Worm (Caenorhabditis elegans) whole organism, early embryonic: ENCODE measurements around the gene F55G7.4.

Experiments
- B0310.2 ChIP-seq: sonication (generic microtip); optimal IDR thresholded peaks from 2 replicates; lab custom pipeline; 2016; ENCODE audit warnings: mild to moderate bottlenecking, missing genetic modification characterization, missing compliant biosample characterization
- F13C5.2 ChIP-seq: sonication (generic microtip); optimal IDR thresholded peaks from 2 replicates; lab custom pipeline; 2017; ENCODE audit warnings: mild to moderate bottlenecking, missing genetic modification characterization, inconsistent platforms, missing compliant biosample characterization
- aly-1 ChIP-seq: sonication (generic microtip); optimal IDR thresholded peaks from 2 replicates; lab custom pipeline; 2016; ENCODE audit warnings: missing genetic modification characterization, missing compliant biosample characterization
- ama-1 ChIP-seq: fragments of 150-350 bp; optimal IDR thresholded peaks from 2 replicates; lab custom pipeline; 2014
- ceh-13 ChIP-seq: fragments of 200-800 bp; sonication (Bioruptor generic); optimal IDR thresholded peaks from 2 replicates; lab custom pipeline; 2018; ENCODE audit warnings: mild to moderate bottlenecking, missing genetic modification characterization, missing compliant biosample characterization
- ceh-36 ChIP-seq: sonication (generic microtip); optimal IDR thresholded peaks from 2 replicates; lab custom pipeline; 2016; ENCODE audit warnings: missing genetic modification characterization, inconsistent platforms, missing compliant biosample characterization
- ets-7 ChIP-seq: sonication (generic microtip); optimal IDR thresholded peaks from 2 replicates; lab custom pipeline; 2016; ENCODE audit warnings: missing genotype, missing genetic modification characterization, missing compliant biosample characterization
- flt-1 ChIP-seq: fragments of 200-800 bp; sonication (Bioruptor generic); IDR thresholded peaks from 2 replicates; pipeline ENCODE4 v1.3.6; 2022; ENCODE audit warnings: missing genetic modification characterization, missing compliant biosample characterization
- hmbx-1 ChIP-seq: sonication (generic microtip); optimal IDR thresholded peaks from 2 replicates; lab custom pipeline; 2016; ENCODE audit warnings: mild to moderate bottlenecking, missing genetic modification characterization, missing compliant biosample characterization
- hmg-4 ChIP-seq: fragments of 200-800 bp; sonication (Bioruptor generic); optimal IDR thresholded peaks from 2 replicates; lab custom pipeline; 2018; ENCODE audit warnings: mild to moderate bottlenecking, missing genetic modification characterization, missing compliant biosample characterization
- hnd-1 ChIP-seq: sonication (generic microtip); optimal IDR thresholded peaks from 2 replicates; lab custom pipeline; 2016; ENCODE audit warnings: missing genetic modification characterization, missing compliant biosample characterization
- pes-1 ChIP-seq: fragments of 200-800 bp; sonication (Bioruptor generic); IDR thresholded peaks from 2 replicates; pipeline ENCODE4 v1.3.6; 2022; ENCODE audit warnings: missing genetic modification reagents, missing genetic modification characterization, missing compliant biosample characterization
- scrt-1 ChIP-seq: fragments of 200-800 bp; sonication (Bioruptor generic); IDR thresholded peaks from 2 replicates; pipeline ENCODE4 v1.3.6; 2022; ENCODE audit warnings: missing genetic modification characterization, missing compliant biosample characterization
- sea-1 ChIP-seq: fragments of 200-800 bp; sonication (Bioruptor generic); conservative IDR thresholded peaks from 2 replicates; pipeline ENCODE4 v1.3.6; 2022; ENCODE audit warnings: missing genetic modification characterization, missing compliant biosample characterization
- tbx-11 ChIP-seq: fragments of 200-800 bp; sonication (Bioruptor generic); IDR thresholded peaks from 2 replicates; pipeline ENCODE4 v1.3.6; 2022; ENCODE audit warnings: missing genetic modification characterization, missing compliant biosample characterization
- tbx-37 ChIP-seq: fragments of 200-800 bp; sonication (Bioruptor generic); conservative IDR thresholded peaks from 2 replicates; pipeline ENCODE4 v1.3.6; 2022; ENCODE audit warnings: missing genetic modification reagents, missing genetic modification characterization, missing compliant biosample characterization
- tra-4 ChIP-seq: sonication (generic microtip); optimal IDR thresholded peaks from 2 replicates; lab custom pipeline; 2017; ENCODE audit warnings: missing genetic modification characterization, missing compliant biosample characterization

Gene F55G7.4

ce11 chrX:11916705-11917104, 11.0 kb upstream of the F55G7.4 start, which contains the start of gene Y62H9A.13:
TSS of gene Y62H9A.13 (plus strand) at chrX:11917005.
- TF ChIP-seq flt-1 (GFP tag; lab: Robert Waterston, UW), result no peak
- TF ChIP-seq F13C5.2, result no peak
- no peak for TF ChIP-seq tbx-37
- TF ChIP-seq pes-1 (GFP tag; lab: Robert Waterston, UW), result no peak
- no peak for TF ChIP-seq scrt-1 (GFP tag; lab: Robert Waterston, UW)
- no peak for TF ChIP-seq tbx-11
- TF ChIP-seq ceh-13 (GFP tag; lab: Kevin White, UChicago), result no peak
- TF ChIP-seq ets-7 (tag; lab: Kevin White, UChicago), result no peak
- TF ChIP-seq aly-1, result no peak
- TF ChIP-seq hmbx-1 (tag; lab: Kevin White, UChicago), result no peak
- TF ChIP-seq ama-1 (lab: Kevin White, UChicago), result no peak
- no peak for TF ChIP-seq B0310.2 (tag; lab: Kevin White, UChicago)
- no peak for TF ChIP-seq ceh-36 (tag; lab: Kevin White, UChicago)
- TF ChIP-seq hnd-1 (tag; lab: Kevin White, UChicago), result no peak
- no peak for TF ChIP-seq sea-1
- no peak for TF ChIP-seq hmg-4 (GFP tag; lab: Kevin White, UChicago)
- no peak for TF ChIP-seq tra-4 (tag; lab: Kevin White, UChicago)

- no peak for TF ChIP-seq scrt-1 (GFP tag; lab: Robert Waterston, UW)
- TF ChIP-seq ets-7 (tag; lab: Kevin White, UChicago), result no peak
- TF ChIP-seq ceh-36 (tag; lab: Kevin White, UChicago), result no peak
- no peak for TF ChIP-seq F13C5.2
- no peak for TF ChIP-seq hnd-1 (tag; lab: Kevin White, UChicago)
- TF ChIP-seq tra-4 (tag; lab: Kevin White, UChicago), result no peak
- no peak for TF ChIP-seq aly-1
- no peak for TF ChIP-seq flt-1 (GFP tag; lab: Robert Waterston, UW)
- TF ChIP-seq hmbx-1 (tag; lab: Kevin White, UChicago), result no peak
- TF ChIP-seq ama-1 (lab: Kevin White, UChicago), result no peak
- no peak for TF ChIP-seq B0310.2 (tag; lab: Kevin White, UChicago)
- no peak for TF ChIP-seq hmg-4 (GFP tag; lab: Kevin White, UChicago)
- no peak for TF ChIP-seq tbx-37
- no peak for TF ChIP-seq pes-1 (GFP tag; lab: Robert Waterston, UW)
- no peak for TF ChIP-seq sea-1
- no peak for TF ChIP-seq tbx-11
- TF ChIP-seq ceh-13 (GFP tag; lab: Kevin White, UChicago), result no peak
These were observed 9.7 kb upstream of the F55G7.4 start, which contains the start of gene Y62H9A.16 for ce11 chrX:11917994-11918393. TSS of gene Y62H9A.16 (plus strand) at chrX:11918294.

ce11 chrX:11920723-11921283, 6.9 kb upstream of the F55G7.4 start, which contains the start of gene Y62H9A.14:
TSS of gene Y62H9A.14 (plus strand) at chrX:11921233.
- TF ChIP-seq pes-1 (GFP tag; lab: Robert Waterston, UW) (no peak), tbx-37 (no peak), sea-1 (no peak), flt-1 (GFP tag; lab: Robert Waterston, UW) (no peak)

ce11 chrX:11924158-11924557, 3.5 kb upstream of the F55G7.4 start, which contains the start of gene F55G7.1:
TSS of gene F55G7.1 (plus strand) at chrX:11924433.
- no peak for TF ChIP-seq tra-4 (tag; lab: Kevin White, UChicago)
- TF ChIP-seq tbx-11, result no peak
- no peak for TF ChIP-seq tbx-37
- TF ChIP-seq hmbx-1 (tag; lab: Kevin White, UChicago), result no peak
- no peak for TF ChIP-seq hmg-4 (GFP tag; lab: Kevin White, UChicago)
- TF ChIP-seq ets-7 (tag; lab: Kevin White, UChicago), result no peak
- TF ChIP-seq ceh-13 (GFP tag; lab: Kevin White, UChicago), result no peak
- TF ChIP-seq pes-1 (GFP tag; lab: Robert Waterston, UW), result no peak
- no peak for TF ChIP-seq F13C5.2
- TF ChIP-seq ama-1 (lab: Kevin White, UChicago), result no peak

ce11 chrX:11925243-11925642, 2.4 kb upstream of the F55G7.4 start:
- TF ChIP-seq hmg-4 (GFP tag; lab: Kevin White, UChicago) (no peak), tbx-11 (no peak), ceh-13 (GFP tag; lab: Kevin White, UChicago) (no peak), flt-1 (GFP tag; lab: Robert Waterston, UW) (no peak), tra-4 (tag; lab: Kevin White, UChicago) (no peak), ceh-36 (tag; lab: Kevin White, UChicago) (no peak), ama-1 (lab: Kevin White, UChicago) (no peak), tbx-37 (no peak), sea-1 (no peak), scrt-1 (GFP tag; lab: Robert Waterston, UW) (no peak), ets-7 (tag; lab: Kevin White, UChicago) (no peak), pes-1 (GFP tag; lab: Robert Waterston, UW) (no peak), hmbx-1 (tag; lab: Kevin White, UChicago) (no peak), aly-1 (no peak), hnd-1 (tag; lab: Kevin White, UChicago) (no peak), B0310.2 (tag; lab: Kevin White, UChicago) (no peak), F13C5.2 (no peak)

- TF ChIP-seq B0310.2 (tag; lab: Kevin White, UChicago), result no peak
- no peak for TF ChIP-seq sea-1
- no peak for TF ChIP-seq F13C5.2
- TF ChIP-seq pes-1 (GFP tag; lab: Robert Waterston, UW), result no peak
- TF ChIP-seq ceh-36 (tag; lab: Kevin White, UChicago), result no peak
- no peak for TF ChIP-seq hmbx-1 (tag; lab: Kevin White, UChicago)
- no peak for TF ChIP-seq tbx-37
- no peak for TF ChIP-seq scrt-1 (GFP tag; lab: Robert Waterston, UW)
- no peak for TF ChIP-seq hmg-4 (GFP tag; lab: Kevin White, UChicago)
- TF ChIP-seq ets-7 (tag; lab: Kevin White, UChicago), result no peak
These were observed 3.9 kb downstream of the F55G7.4 start, which contains the start of gene dot-1.4 for ce11 chrX:11931559-11931958. TSS of gene dot-1.4 (minus strand) at chrX:11931659.

ce11 chrX:11933547-11933946, 5.9 kb downstream of the F55G7.4 start:
- TF ChIP-seq F13C5.2 (no peak), tbx-37 (no peak), scrt-1 (GFP tag; lab: Robert Waterston, UW) (no peak), ceh-36 (tag; lab: Kevin White, UChicago) (no peak), flt-1 (GFP tag; lab: Robert Waterston, UW) (no peak), aly-1 (no peak), pes-1 (GFP tag; lab: Robert Waterston, UW) (no peak), B0310.2 (tag; lab: Kevin White, UChicago) (no peak), ets-7 (tag; lab: Kevin White, UChicago) (no peak), sea-1 (no peak), hnd-1 (tag; lab: Kevin White, UChicago) (no peak)
